Worm (Caenorhabditis elegans): ENCODE results near the gene clec-234.
"Not testable (repeated sequence)": the region's sequence is repeated elsewhere in the genome, so short reads cannot be mapped to it uniquely, and the experiment has no call there.

DNA sequence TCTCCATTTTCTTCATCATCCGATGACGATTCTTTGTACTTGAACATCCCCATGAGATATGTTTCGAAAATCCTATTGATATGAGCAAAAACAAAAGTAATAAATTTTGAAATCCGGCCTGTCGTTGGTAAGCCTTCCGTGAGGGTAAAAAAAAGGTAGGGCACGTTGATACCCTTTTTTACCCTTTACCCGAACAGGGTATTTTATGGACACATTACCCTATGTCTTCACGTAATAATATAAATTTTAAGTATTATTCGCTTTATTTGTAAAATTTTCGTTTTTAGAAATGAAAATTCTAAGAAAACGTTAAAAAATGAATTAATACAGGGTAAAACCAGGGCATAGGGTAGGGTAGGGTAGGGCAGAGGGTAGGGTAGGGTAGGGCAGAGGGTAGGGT lies 49.6 kb downstream of the clec-234 start, which contains the start of gene F13A7.7:
- TF ChIP-seq pes-1 (GFP tag; IDR thresholded peaks at IDR 0.05); aly-1 (tag; optimal IDR thresholded peaks at IDR 0.05); scrt-1 (GFP tag; IDR thresholded peaks at IDR 0.05): not testable (repeated sequence)
